Worm (Caenorhabditis elegans) whole organism, L4 larva: ENCODE results near the gene nhr-98.

Source experiments
- F49E8.2 ChIP-seq: sonication (generic microtip); optimal IDR thresholded peaks from 2 replicates; lab custom pipeline; 2016; ENCODE audit warnings: missing compliant biosample characterization, mild to moderate bottlenecking, missing genetic modification characterization, borderline replicate concordance
- T20F7.1 ChIP-seq: fragments of 200-800 bp; sonication (Bioruptor generic); optimal IDR thresholded peaks from 2 replicates; lab custom pipeline; 2018; ENCODE audit warnings: mild to moderate bottlenecking, missing genetic modification characterization, missing compliant biosample characterization
- Y48G9A.11 ChIP-seq: fragments of 200-800 bp; sonication (Bioruptor generic); IDR thresholded peaks from 2 replicates; pipeline ENCODE4 v1.3.6; 2022; ENCODE audit warnings: missing genetic modification reagents, missing genetic modification characterization, missing compliant biosample characterization
- aha-1 ChIP-seq: fragments of 150-350 bp; peaks from one replicate; lab custom pipeline; 2014; ENCODE audit warnings: missing biosample characterization, missing genetic modification characterization
- ceh-20 ChIP-seq: fragments of 200-800 bp; sonication (Bioruptor generic); IDR thresholded peaks from 2 replicates; pipeline ENCODE4 v1.3.6; 2022; ENCODE audit warnings: missing genetic modification reagents, missing genetic modification characterization, missing compliant biosample characterization
- ceh-28 ChIP-seq: fragments of 150-350 bp; optimal IDR thresholded peaks from 2 replicates; lab custom pipeline; 2014; ENCODE audit warnings: missing biosample characterization, missing genetic modification reagents, missing genetic modification characterization
- ceh-82 ChIP-seq: sonication (generic microtip); optimal IDR thresholded peaks from 2 replicates; lab custom pipeline; 2017; ENCODE audit warnings: missing biosample characterization, missing genetic modification characterization
- dmd-6 ChIP-seq: fragments of 200-800 bp; sonication (Bioruptor generic); IDR thresholded peaks from 2 replicates; pipeline ENCODE4 v1.3.6; 2022; ENCODE audit warnings: missing genetic modification reagents, missing genetic modification characterization, missing compliant biosample characterization
- dmd-8 ChIP-seq: fragments of 200-800 bp; sonication (Bioruptor generic); IDR thresholded peaks from 2 replicates; pipeline ENCODE4 v1.3.6; 2022; ENCODE audit warnings: missing genetic modification characterization, missing compliant biosample characterization
- hmg-1.1 ChIP-seq: fragments of 200-800 bp; sonication (Bioruptor generic); IDR thresholded peaks from 2 replicates; pipeline ENCODE4 v1.3.6; 2022; ENCODE audit warnings: missing genetic modification reagents, missing genetic modification characterization, missing compliant biosample characterization
- lim-7 ChIP-seq: fragments of 200-800 bp; sonication (Bioruptor generic); IDR thresholded peaks from 2 replicates; pipeline ENCODE4 v1.3.6; 2022; ENCODE audit warnings: missing genetic modification characterization, missing compliant biosample characterization
- lin-1 ChIP-seq: fragments of 200-800 bp; sonication (Bioruptor generic); IDR thresholded peaks from 2 replicates; pipeline ENCODE4 v1.3.6; 2022; ENCODE audit warnings: missing genetic modification reagents, missing genetic modification characterization, missing compliant biosample characterization
- lin-13 ChIP-seq: fragments of 150-350 bp; optimal IDR thresholded peaks from 2 replicates; lab custom pipeline; 2014; ENCODE audit warnings: missing biosample characterization, missing genetic modification reagents, missing genetic modification characterization
- mdl-1 ChIP-seq, 2 experiments: fragments of 150-350 bp in 1 of 2; sonication (generic microtip) in 1 of 2; optimal IDR thresholded peaks; 2 replicates each; lab custom pipeline; 2014 to 2017; ENCODE audit warnings: missing biosample characterization in 2 of 2, missing genetic modification characterization in 2 of 2
- mdt-29 ChIP-seq: fragments of 200-800 bp; sonication (Bioruptor generic); IDR thresholded peaks from 2 replicates; pipeline ENCODE4 v1.3.6; 2022; ENCODE audit warnings: missing genetic modification reagents, missing genetic modification characterization, missing compliant biosample characterization
- mes-2 ChIP-seq: sonication (generic microtip); optimal IDR thresholded peaks from 2 replicates; lab custom pipeline; 2016; ENCODE audit warnings: missing genotype, mild to moderate bottlenecking, missing genetic modification characterization, missing compliant biosample characterization; ENCODE audit not compliant: poor library complexity, severe bottlenecking
- nhr-102 ChIP-seq: sonication (generic microtip); optimal IDR thresholded peaks from 2 replicates; lab custom pipeline; 2016; ENCODE audit warnings: mild to moderate bottlenecking, missing genetic modification characterization, moderate library complexity, missing compliant biosample characterization
- nhr-11 ChIP-seq: fragments of 150-350 bp; optimal IDR thresholded peaks from 2 replicates; lab custom pipeline; 2014; ENCODE audit warnings: missing biosample characterization, missing genetic modification characterization
- nhr-28 ChIP-seq: fragments of 150-350 bp; optimal IDR thresholded peaks from 2 replicates; lab custom pipeline; 2014; ENCODE audit warnings: missing biosample characterization, missing genetic modification characterization
- nhr-6 ChIP-seq: fragments of 150-350 bp; optimal IDR thresholded peaks from 2 replicates; lab custom pipeline; 2014; ENCODE audit warnings: missing biosample characterization, missing genetic modification characterization
- nhr-77 ChIP-seq: fragments of 150-350 bp; optimal IDR thresholded peaks from 2 replicates; lab custom pipeline; 2014; ENCODE audit warnings: missing biosample characterization, missing genetic modification characterization
- rbr-2 ChIP-seq: sonication (generic microtip); optimal IDR thresholded peaks from 2 replicates; lab custom pipeline; 2016; ENCODE audit warnings: missing genotype, missing genetic modification characterization, missing compliant biosample characterization
- saeg-2 ChIP-seq: fragments of 200-800 bp; sonication (Bioruptor generic); IDR thresholded peaks from 2 replicates; pipeline ENCODE4 v1.3.6; 2022; ENCODE audit warnings: missing genetic modification reagents, missing genetic modification characterization, missing compliant biosample characterization
- set-16 ChIP-seq: fragments of 200-800 bp; sonication (Bioruptor generic); IDR thresholded peaks from 2 replicates; pipeline ENCODE4 v1.3.6; 2022; ENCODE audit warnings: missing genetic modification reagents, missing genetic modification characterization, missing compliant biosample characterization
- spr-3 ChIP-seq: fragments of 200-800 bp; sonication (Bioruptor generic); optimal IDR thresholded peaks from 2 replicates; lab custom pipeline; 2018; ENCODE audit warnings: mild to moderate bottlenecking, missing genetic modification characterization, missing compliant biosample characterization
- tag-97 ChIP-seq: fragments of 200-800 bp; sonication (Bioruptor generic); IDR thresholded peaks from 2 replicates; pipeline ENCODE4 v1.3.6; 2022; ENCODE audit warnings: missing genetic modification characterization, missing compliant biosample characterization
- unc-62 ChIP-seq, 3 experiments: fragments of 150-350 bp in 1 of 3; sonication (generic microtip); optimal IDR thresholded peaks in 2 of 3; peaks in 1 of 3; 1 replicate in 1 of 3; 2 replicates in 2 of 3; lab custom pipeline; 2014 to 2017; ENCODE audit warnings: missing biosample characterization in 3 of 3, missing genetic modification characterization in 3 of 3, missing genetic modification reagents in 3 of 3, missing genotype in 1 of 3
- vab-7 ChIP-seq: fragments of 200-800 bp; sonication (Bioruptor generic); IDR thresholded peaks from 2 replicates; pipeline ENCODE4 v1.3.6; 2022; ENCODE audit warnings: missing genetic modification reagents, missing genetic modification characterization, missing compliant biosample characterization
- zfp-3 ChIP-seq: fragments of 200-800 bp; sonication (Bioruptor generic); conservative IDR thresholded peaks from 2 replicates; pipeline ENCODE4 v1.3.6; 2022; ENCODE audit warnings: missing genetic modification reagents, missing genetic modification characterization, missing compliant biosample characterization
- zip-11 ChIP-seq: fragments of 200-800 bp; sonication (Bioruptor generic); IDR thresholded peaks from 2 replicates; pipeline ENCODE4 v1.3.6; 2022; ENCODE audit warnings: missing genetic modification characterization, missing compliant biosample characterization
- ztf-11 ChIP-seq: fragments of 150-350 bp; optimal IDR thresholded peaks from 2 replicates; lab custom pipeline; 2014; ENCODE audit warnings: missing biosample characterization, missing genetic modification characterization

The nhr-98 gene

ce11 chrV:494284-494683, 40.6 kb downstream of the nhr-98 start, which contains the start of gene nhr-131 (continued):
- TF ChIP-seq aha-1 (tag; lab: Kevin White, UChicago) (peak; percentile 38), ceh-28 (tag; lab: Kevin White, UChicago) (peak; percentile 48), nhr-6 (tag; lab: Kevin White, UChicago) (no peak), mdt-29 (GFP tag; lab: Robert Waterston, UW) (no peak), rbr-2 (no peak), nhr-77 (peak; percentile 38), dmd-6 (peak; percentile 77), nhr-28 (tag; lab: Kevin White, UChicago) (peak; percentile 87)

- TF ChIP-seq zfp-3 (GFP tag; lab: Robert Waterston, UW) (no peak), aha-1 (tag; lab: Kevin White, UChicago) (peak; percentile 22), lin-1 (GFP tag; lab: Robert Waterston, UW) (no peak), hmg-1.1 (GFP tag; lab: Robert Waterston, UW) (no peak)
- TF ChIP-seq, all 104 proteins: peak for 1
These were observed 43.7 kb downstream of the nhr-98 start, which contains the start of gene T01G6.1 for ce11 chrV:497399-497798. Gene T01G6.1 (plus strand): TSS chrV:497699.

ce11 chrV:500535-500934, 46.9 kb downstream of the nhr-98 start:
- TF ChIP-seq set-16 (GFP tag; lab: Robert Waterston, UW) = peak; percentile 54; the same call in 1 of the 2 replicates
- TF ChIP-seq ceh-20 (GFP tag; lab: Robert Waterston, UW) = no peak

- TF ChIP-seq set-16 (GFP tag; lab: Robert Waterston, UW) (no peak), lim-7 (no peak), spr-3 (no peak)
These were observed 47.6 kb downstream of the nhr-98 start, which contains the start of gene str-256 for ce11 chrV:501230-501629. Gene str-256 (minus strand): TSS chrV:501330.

ce11 chrV:502803-503273, 49.2 kb downstream of the nhr-98 start, which contains the start of gene T01G6.10:
Gene T01G6.10 (minus strand): TSS chrV:503223.
- TF ChIP-seq aha-1 (tag; lab: Kevin White, UChicago) (peak; percentile 96), saeg-2 (no peak), zip-11 (GFP tag; lab: Robert Waterston, UW) (no peak)

- no peak for TF ChIP-seq Y48G9A.11 (GFP tag; lab: Robert Waterston, UW)
- no peak for TF ChIP-seq spr-3
- no peak for TF ChIP-seq lim-7
- no peak for TF ChIP-seq rbr-2
- TF ChIP-seq unc-62 (GFP tag; optimal IDR thresholded peaks at IDR 0.05 in 1 of 2; lab: Kevin White, UChicago) = no peak
- TF ChIP-seq unc-62 (tag; optimal IDR thresholded peaks at IDR 0.05; lab: Kevin White, UChicago) = no peak
- TF ChIP-seq nhr-28 (tag; lab: Kevin White, UChicago) = no peak
- no peak for TF ChIP-seq mdl-1 (tag; optimal IDR thresholded peaks at IDR 0.05; lab: Kevin White, UChicago)
- no peak for TF ChIP-seq ceh-20 (GFP tag; lab: Robert Waterston, UW)
- TF ChIP-seq nhr-11 (tag; lab: Kevin White, UChicago) = no peak
- TF ChIP-seq nhr-102 = no peak
- no peak for TF ChIP-seq nhr-77
- TF ChIP-seq dmd-8 (GFP tag; lab: Robert Waterston, UW) = no peak
- TF ChIP-seq lin-13 (GFP tag; lab: Kevin White, UChicago) = no peak
- TF ChIP-seq ztf-11 (tag; lab: Kevin White, UChicago) = no peak
- no peak for TF ChIP-seq mes-2 (tag; lab: Kevin White, UChicago)
- TF ChIP-seq tag-97 = no peak
- no peak for TF ChIP-seq ceh-82 (tag; lab: Kevin White, UChicago)
- no peak for TF ChIP-seq vab-7
- no peak for TF ChIP-seq F49E8.2 (tag; lab: Kevin White, UChicago)
- TF ChIP-seq T20F7.1 = no peak
These were observed 50.1 kb downstream of the nhr-98 start, which contains the start of gene srlf-35 for ce11 chrV:503728-504127. Gene srlf-35 (plus strand): TSS chrV:504028.
